Fruit fly (Drosophila melanogaster): ENCODE results near the gene sov.
A peak's percentile ranks its signal among the peaks of the same experiment; 100 is the strongest.

Gene sov

DNA sequence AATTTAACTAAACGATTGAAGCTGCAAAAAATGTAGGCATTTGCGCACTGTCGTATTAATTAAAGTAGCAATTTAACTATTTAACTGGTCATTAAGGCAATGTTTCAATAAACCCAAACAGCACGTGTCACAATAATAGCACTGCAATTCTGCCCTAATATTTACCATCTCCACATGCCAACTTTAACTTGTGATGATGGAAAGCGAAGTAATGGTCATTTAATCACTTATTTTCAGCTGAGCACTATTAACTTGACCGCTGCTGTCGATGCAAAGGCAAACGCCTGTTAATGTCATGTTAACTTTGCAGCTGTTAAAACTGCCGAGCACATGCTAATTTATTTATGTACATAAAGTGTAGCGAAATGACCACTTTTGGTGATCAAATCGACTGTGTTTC, 38.1 kb downstream of the sov start (continued):
- TF ChIP-seq CG10959 (GFP tag; IDR thresholded peaks at IDR 0.05) (peak; percentile 74), CG8924 (tag; optimal IDR thresholded peaks at IDR 0.05) (peak; percentile 79), Eip74EF (GFP tag; optimal IDR thresholded peaks at IDR 0.05) (peak in 1 of 2 experiments; percentile 67), CG4328 (GFP tag; optimal IDR thresholded peaks at IDR 0.05) (no peak), eve (GFP tag; optimal IDR thresholded peaks at IDR 0.05) (peak in 1 of 2 experiments; percentile 73), CG6254 (GFP tag; optimal IDR thresholded peaks at IDR 0.05) (peak; percentile 46), Doc3 (GFP tag; IDR thresholded peaks at IDR 0.05; ENCODE audit: partially characterized antibody) (no peak), CG9215 (GFP tag; IDR thresholded peaks at IDR 0.05) (peak; percentile 65), Atf3 (GFP tag; optimal IDR thresholded peaks at IDR 0.05) (peak; percentile 74), Hr39 (optimal IDR thresholded peaks at IDR 0.05) (no peak), CG4282 (GFP tag; optimal IDR thresholded peaks at IDR 0.05) (peak; percentile 50), fru (optimal IDR thresholded peaks at IDR 0.05) (no peak), seq (GFP tag; IDR thresholded peaks at IDR 0.05) (peak; percentile 86), D (optimal IDR thresholded peaks at IDR 0.05) (no peak), D (GFP tag; optimal IDR thresholded peaks at IDR 0.05) (peak; percentile 41), MBD-R2 (GFP tag; IDR thresholded peaks at IDR 0.05) (peak; percentile 48; the same call in 1 of the 2 replicates), gt (GFP tag; IDR thresholded peaks at IDR 0.05) (no peak), CG18764 (GFP tag; optimal IDR thresholded peaks at IDR 0.05) (peak; percentile 60), zfh2 (GFP tag; optimal IDR thresholded peaks at IDR 0.05) (peak; percentile 84), CG14860 (GFP tag; IDR thresholded peaks at IDR 0.05; ENCODE audit: partially characterized antibody) (no peak), Neu2 (GFP tag; optimal IDR thresholded peaks at IDR 0.05; ENCODE audit: borderline replicate concordance) (peak; percentile 50), Ptx1 (GFP tag; IDR thresholded peaks at IDR 0.05) (peak; percentile 84), CG15514 (GFP tag; optimal IDR thresholded peaks at IDR 0.05) (peak; percentile 72), CG11504 (tag; optimal IDR thresholded peaks at IDR 0.05) (peak; percentile 88), CG17361 (GFP tag; IDR thresholded peaks at IDR 0.05) (peak; percentile 61), slbo (GFP tag; IDR thresholded peaks at IDR 0.05) (peak; percentile 93), gce (GFP tag; IDR thresholded peaks at IDR 0.05) (peak; percentile 75), Mes4 (GFP tag; optimal IDR thresholded peaks at IDR 0.05) (peak; percentile 75), amos (GFP tag; IDR thresholded peaks at IDR 0.05; ENCODE audit: partially characterized antibody) (no peak), Dfd (GFP tag; optimal IDR thresholded peaks at IDR 0.05) (no peak), HLH4C (GFP tag; IDR thresholded peaks at IDR 0.05; ENCODE audit: partially characterized antibody) (no peak), ase (GFP tag; IDR thresholded peaks at IDR 0.05) (peak; percentile 75; the same call in 2 of the 3 replicates), hkb (optimal IDR thresholded peaks at IDR 0.05) (no peak), hkb (GFP tag; IDR thresholded peaks at IDR 0.05) (peak; percentile 87), dm (GFP tag; optimal IDR thresholded peaks at IDR 0.05) (peak; percentile 79), grau (tag; optimal IDR thresholded peaks at IDR 0.05) (peak; percentile 81), ems (GFP tag; optimal IDR thresholded peaks at IDR 0.05) (peak; percentile 82), H2.0 (GFP tag; IDR thresholded peaks at IDR 0.05) (peak; percentile 88), Meics (GFP tag; optimal IDR thresholded peaks at IDR 0.05) (peak; percentile 85), Rfx (GFP tag; IDR thresholded peaks at IDR 0.05) (peak; percentile 92), dpn (GFP tag; optimal IDR thresholded peaks at IDR 0.05) (peak; percentile 84 to 90), CoRest (tag; optimal IDR thresholded peaks at IDR 0.05) (peak; percentile 83), CG7963 (GFP tag; IDR thresholded peaks at IDR 0.05; ENCODE audit: partially characterized antibody) (no peak), Aef1 (GFP tag; IDR thresholded peaks at IDR 0.05) (peak; percentile 85), az2 (GFP tag; optimal IDR thresholded peaks at IDR 0.05) (peak; percentile 83), Rx (GFP tag; IDR thresholded peaks at IDR 0.05) (peak; percentile 87), Adf1 (GFP tag; IDR thresholded peaks at IDR 0.05) (peak; percentile 48; the same call in 1 of the 2 replicates), NC2α (GFP tag; optimal IDR thresholded peaks at IDR 0.05) (peak; percentile 31), HLH3B (GFP tag; IDR thresholded peaks at IDR 0.05) (peak; percentile 84), sug (tag; optimal IDR thresholded peaks at IDR 0.05) (peak; percentile 44), Ets97D (GFP tag; optimal IDR thresholded peaks at IDR 0.05) (peak; percentile 56), CG13775 (GFP tag; optimal IDR thresholded peaks at IDR 0.05) (peak; percentile 65), CG6854 (GFP tag; optimal IDR thresholded peaks at IDR 0.05) (peak; percentile 67)
